Worm (Caenorhabditis elegans): ENCODE results near the gene sut-1.

Gene sut-1

DNA sequence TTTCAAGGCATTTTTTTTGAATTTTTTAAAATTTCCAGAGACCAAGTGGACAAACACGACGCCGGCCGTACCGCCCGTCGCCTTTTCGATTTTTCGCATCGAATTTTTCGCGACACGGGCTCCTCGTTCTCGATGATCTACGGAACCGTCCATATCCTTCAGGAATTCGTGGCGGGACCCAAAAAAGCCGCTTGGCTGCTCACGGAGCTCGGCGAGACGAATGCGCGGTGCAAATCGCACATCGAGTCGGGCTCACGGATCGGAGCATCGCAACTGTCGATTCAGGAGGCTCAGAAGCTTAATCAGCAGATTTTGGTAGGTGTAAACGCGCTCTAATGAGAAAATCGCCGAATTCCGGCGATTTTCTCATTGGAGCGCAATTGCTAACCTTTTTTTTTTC is 8.8 kb upstream of the sut-1 start:
- TF ChIP-seq sem-2 (GFP tag; optimal IDR thresholded peaks at IDR 0.05) (no peak), nhr-12 (tag; optimal IDR thresholded peaks at IDR 0.05) (no peak), mls-2 (tag; optimal IDR thresholded peaks at IDR 0.05) (no peak), nhr-76 (tag; optimal IDR thresholded peaks at IDR 0.05) (no peak), drap-1 (GFP tag; optimal IDR thresholded peaks at IDR 0.05) (no peak), tbx-8 (GFP tag; optimal IDR thresholded peaks at IDR 0.05) (no peak)

DNA sequence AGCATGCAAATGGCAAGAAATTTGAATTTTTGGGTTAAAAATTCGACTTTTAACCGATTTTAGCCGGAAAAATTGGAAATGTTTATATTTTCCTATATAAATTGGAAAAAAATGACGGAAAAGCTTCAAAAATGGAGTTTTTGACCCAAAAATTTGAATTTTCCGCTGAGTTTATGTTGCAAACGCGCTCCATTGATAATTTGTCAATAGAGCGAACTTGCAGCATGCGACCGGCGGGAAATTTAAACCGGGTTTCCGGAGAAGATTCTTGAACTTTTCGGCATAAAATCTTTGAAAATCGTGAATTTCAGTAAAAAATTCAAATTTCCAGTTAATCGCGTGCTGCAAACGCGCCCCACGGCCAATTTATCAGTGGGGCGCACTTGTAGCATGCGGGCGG is 8.3 kb upstream of the sut-1 start:
- TF ChIP-seq nhr-12 (tag; optimal IDR thresholded peaks at IDR 0.05) (no peak), sptf-1 (tag; optimal IDR thresholded peaks at IDR 0.05) (no peak), nhr-2 (tag; optimal IDR thresholded peaks at IDR 0.05) (no peak), elt-3 (tag; optimal IDR thresholded peaks at IDR 0.05) (no peak)

DNA sequence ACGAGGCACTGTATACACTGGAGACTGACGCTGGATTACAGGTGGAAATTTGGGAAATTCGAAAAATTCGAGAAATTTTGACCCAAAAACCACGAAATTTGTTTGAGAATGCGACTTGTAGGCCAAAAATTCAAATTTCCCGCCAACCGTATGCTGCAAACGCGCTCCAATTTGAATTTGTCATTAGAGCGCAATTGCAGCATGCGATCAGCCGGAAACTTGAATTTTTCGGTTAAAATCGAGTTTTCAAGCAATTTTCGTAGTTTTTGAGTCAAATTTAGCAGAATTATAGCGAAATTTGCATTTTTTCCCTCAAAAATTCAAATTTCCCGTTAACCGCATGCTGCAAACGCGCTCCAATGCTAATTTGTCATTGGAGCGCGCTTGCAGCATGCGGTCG is 7.2 kb upstream of the sut-1 start:
- TF ChIP-seq blmp-1 (tag; optimal IDR thresholded peaks at IDR 0.05) (no peak), unc-39 (tag; optimal IDR thresholded peaks at IDR 0.05) (no peak), ham-2 (GFP tag; optimal IDR thresholded peaks at IDR 0.05) (no peak), snpc-4 (tag; optimal IDR thresholded peaks at IDR 0.05) (no peak), hlh-1 (tag; optimal IDR thresholded peaks at IDR 0.05) (no peak), zip-8 (tag; optimal IDR thresholded peaks at IDR 0.05) (no peak), tbx-8 (GFP tag; optimal IDR thresholded peaks at IDR 0.05) (no peak), ceh-39 (tag; optimal IDR thresholded peaks at IDR 0.05) (no peak), ceh-83 (GFP tag; optimal IDR thresholded peaks at IDR 0.05) (no peak), mep-1 (tag; optimal IDR thresholded peaks at IDR 0.05) (no peak)

ce11 chrII:1127676-1128075 is 4.6 kb upstream of the sut-1 start, which contains the start of gene taf-6.1:
TSS of gene taf-6.1 (plus strand) at chrII:1127976.
- TF ChIP-seq flh-1 (GFP tag; optimal IDR thresholded peaks at IDR 0.05) (no peak), mls-2 (tag; optimal IDR thresholded peaks at IDR 0.05) (no peak), hlh-1 (tag; optimal IDR thresholded peaks at IDR 0.05) (no peak), lin-32 (GFP tag; optimal IDR thresholded peaks at IDR 0.05) (no peak), lsy-2 (tag; optimal IDR thresholded peaks at IDR 0.05) (no peak), ham-2 (GFP tag; optimal IDR thresholded peaks at IDR 0.05) (no peak), unc-120 (tag; optimal IDR thresholded peaks at IDR 0.05; ENCODE audit: poor library complexity, severe bottlenecking) (no peak), unc-39 (tag; optimal IDR thresholded peaks at IDR 0.05) (no peak), drap-1 (GFP tag; optimal IDR thresholded peaks at IDR 0.05) (no peak)

- no peak for TF ChIP-seq elt-1 (tag; optimal IDR thresholded peaks at IDR 0.05; ENCODE audit: borderline replicate concordance, insufficient read depth)
Observed at ce11 chrII:1126472-1126871, 3.4 kb upstream of the sut-1 start.

ce11 chrII:1124757-1125156 is 1.7 kb upstream of the sut-1 start:
- TF ChIP-seq nhr-76 (tag; optimal IDR thresholded peaks at IDR 0.05) = no peak
- no peak for TF ChIP-seq M03D4.4 (tag; optimal IDR thresholded peaks at IDR 0.05)
- no peak for TF ChIP-seq mls-2 (tag; optimal IDR thresholded peaks at IDR 0.05)
- no peak for TF ChIP-seq elt-3 (tag; optimal IDR thresholded peaks at IDR 0.05)
- TF ChIP-seq drap-1 (GFP tag; optimal IDR thresholded peaks at IDR 0.05) = no peak

- TF ChIP-seq elt-3 (tag; optimal IDR thresholded peaks at IDR 0.05) = no peak
Observed at ce11 chrII:1117992-1118729, 4.9 kb downstream of the sut-1 start, which contains the start of gene lips-13. TSS of gene lips-13 (minus strand) at chrII:1118042.

ce11 chrII:1116521-1116920 is 6.5 kb downstream of the sut-1 start:
- TF ChIP-seq tbx-8 (GFP tag; optimal IDR thresholded peaks at IDR 0.05) = no peak
- no peak for TF ChIP-seq mep-1 (tag; optimal IDR thresholded peaks at IDR 0.05)
- TF ChIP-seq hlh-1 (tag; optimal IDR thresholded peaks at IDR 0.05) = no peak
- no peak for TF ChIP-seq nhr-12 (tag; optimal IDR thresholded peaks at IDR 0.05)
- no peak for TF ChIP-seq pha-4 (tag; optimal IDR thresholded peaks at IDR 0.05)
- no peak for TF ChIP-seq unc-62 (GFP tag; optimal IDR thresholded peaks at IDR 0.05)
- TF ChIP-seq ceh-83 (GFP tag; optimal IDR thresholded peaks at IDR 0.05) = no peak
- no peak for TF ChIP-seq snpc-4 (tag; optimal IDR thresholded peaks at IDR 0.05)
- TF ChIP-seq nhr-237 (tag; optimal IDR thresholded peaks at IDR 0.05) = no peak
- no peak for TF ChIP-seq mab-5 (tag; optimal IDR thresholded peaks at IDR 0.05)
- no peak for TF ChIP-seq elt-3 (tag; optimal IDR thresholded peaks at IDR 0.05)
- TF ChIP-seq zip-8 (tag; optimal IDR thresholded peaks at IDR 0.05) = no peak
- no peak for TF ChIP-seq ztf-11 (tag; optimal IDR thresholded peaks at IDR 0.05)
- no peak for TF ChIP-seq mls-2 (tag; optimal IDR thresholded peaks at IDR 0.05)
- TF ChIP-seq unc-120 (tag; optimal IDR thresholded peaks at IDR 0.05; ENCODE audit: poor library complexity, severe bottlenecking) = no peak
- TF ChIP-seq sem-2 (GFP tag; optimal IDR thresholded peaks at IDR 0.05) = no peak
- no peak for TF ChIP-seq nhr-2 (tag; optimal IDR thresholded peaks at IDR 0.05)
- TF ChIP-seq lsy-2 (tag; optimal IDR thresholded peaks at IDR 0.05) = no peak
- no peak for TF ChIP-seq ham-2 (GFP tag; optimal IDR thresholded peaks at IDR 0.05)
- no peak for TF ChIP-seq sptf-1 (tag; optimal IDR thresholded peaks at IDR 0.05)
